Fruit fly (Drosophila melanogaster) whole organism, embryonic: ENCODE measurements around the gene CG4586.

ENCODE experiments used
- Blimp-1 ChIP-seq: fragments of 200-800 bp; sonication (Bioruptor generic); optimal IDR thresholded peaks from 3 replicates; lab custom pipeline; 2018; ENCODE audit warnings: missing biosample characterization, missing genetic modification characterization, mild to moderate bottlenecking, moderate library complexity, missing genetic modification reagents
- CG11504 ChIP-seq: fragments of 200-800 bp; sonication (Bioruptor generic); optimal IDR thresholded peaks from 3 replicates; lab custom pipeline; 2019; ENCODE audit warnings: missing biosample characterization, mild to moderate bottlenecking, missing genetic modification characterization, moderate library complexity
- CG12155 ChIP-seq: fragments of 200-800 bp; sonication (Bioruptor generic); optimal IDR thresholded peaks from 3 replicates; lab custom pipeline; 2016; ENCODE audit warnings: missing biosample characterization, missing genetic modification characterization
- CG12744 ChIP-seq: fragments of 200-800 bp; sonication (Bioruptor generic); optimal IDR thresholded peaks from 2 replicates; lab custom pipeline; 2016; ENCODE audit warnings: missing biosample characterization, missing genetic modification characterization
- CG1603 ChIP-seq: fragments of 200-800 bp; sonication (Bioruptor generic); optimal IDR thresholded peaks from 2 replicates; lab custom pipeline; 2019; ENCODE audit warnings: missing biosample characterization, mild to moderate bottlenecking, missing genetic modification characterization, moderate library complexity
- CG1647 ChIP-seq: fragments of 200-800 bp; sonication (Bioruptor generic); optimal IDR thresholded peaks from 3 replicates; lab custom pipeline; 2016; ENCODE audit warnings: missing biosample characterization, missing genetic modification characterization
- CG18619 ChIP-seq: fragments of 200-800 bp; sonication (Bioruptor generic); optimal IDR thresholded peaks from 3 replicates; lab custom pipeline; 2017; ENCODE audit warnings: missing biosample characterization, mild to moderate bottlenecking, missing genetic modification characterization
- CG2116 ChIP-seq: fragments of 200-800 bp; sonication (Bioruptor generic); optimal IDR thresholded peaks from 3 replicates; lab custom pipeline; 2018; ENCODE audit warnings: missing biosample characterization, mild to moderate bottlenecking, missing genetic modification characterization
- CG2129 ChIP-seq: fragments of 200-800 bp; sonication (Bioruptor generic); IDR thresholded peaks from 2 replicates; pipeline ENCODE4 v1.3.6; 2022; ENCODE audit warnings: missing biosample characterization, missing genetic modification characterization; ENCODE audit not compliant: partially characterized antibody
- CG2889 ChIP-seq: fragments of 200-800 bp; sonication (Bioruptor generic); IDR thresholded peaks from 3 replicates; pipeline ENCODE4 v1.3.6; 2022; ENCODE audit warnings: missing biosample characterization, missing genetic modification characterization
- CG30403 ChIP-seq: fragments of 200-800 bp; sonication (Bioruptor generic); optimal IDR thresholded peaks from 3 replicates; lab custom pipeline; 2016; ENCODE audit warnings: missing biosample characterization, missing genetic modification characterization
- CG31365 ChIP-seq: fragments of 200-800 bp; sonication (Bioruptor generic); optimal IDR thresholded peaks from 2 replicates; lab custom pipeline; 2018; ENCODE audit warnings: missing biosample characterization, mild to moderate bottlenecking, missing genetic modification characterization
- CG31441 ChIP-seq: fragments of 200-800 bp; sonication (Bioruptor generic); IDR thresholded peaks from 2 replicates; pipeline ENCODE4 v1.3.6; 2022; ENCODE audit warnings: missing biosample characterization, missing genetic modification characterization
- CG33557 ChIP-seq: fragments of 200-800 bp; sonication (Bioruptor generic); optimal IDR thresholded peaks from 2 replicates; lab custom pipeline; 2019; ENCODE audit warnings: missing biosample characterization, mild to moderate bottlenecking, missing genetic modification characterization, moderate library complexity
- CG3995 ChIP-seq: fragments of 200-800 bp; sonication (Bioruptor generic); optimal IDR thresholded peaks from 3 replicates; lab custom pipeline; 2016; ENCODE audit warnings: missing biosample characterization, missing genetic modification characterization
- CG8089 ChIP-seq: fragments of 200-800 bp; sonication (Bioruptor generic); optimal IDR thresholded peaks from 3 replicates; lab custom pipeline; 2016; ENCODE audit warnings: missing biosample characterization, missing genetic modification characterization
- CG8944 ChIP-seq: fragments of 200-800 bp; sonication (Bioruptor generic); optimal IDR thresholded peaks from 3 replicates; lab custom pipeline; 2016; ENCODE audit warnings: missing biosample characterization, missing genetic modification characterization
- CG9609 ChIP-seq: fragments of 200-800 bp; sonication (Bioruptor generic); optimal IDR thresholded peaks from 3 replicates; lab custom pipeline; 2016; ENCODE audit warnings: missing biosample characterization, missing genetic modification characterization
- CG9727 ChIP-seq: fragments of 200-800 bp; sonication (Bioruptor generic); optimal IDR thresholded peaks from 3 replicates; lab custom pipeline; 2017; ENCODE audit warnings: missing biosample characterization, mild to moderate bottlenecking, missing genetic modification characterization
- D19A ChIP-seq: fragments of 200-800 bp; optimal IDR thresholded peaks from 3 replicates; lab custom pipeline; 2019; ENCODE audit warnings: missing biosample characterization, mild to moderate bottlenecking, missing genetic modification characterization, moderate library complexity
- HLH3B ChIP-seq: fragments of 200-800 bp; sonication (Bioruptor generic); IDR thresholded peaks from 2 replicates; pipeline ENCODE4 v1.3.6; 2022; ENCODE audit warnings: missing biosample characterization, missing genetic modification characterization
- Hr3 ChIP-seq: fragments of 200-800 bp; sonication (Bioruptor generic); optimal IDR thresholded peaks from 3 replicates; lab custom pipeline; 2016; ENCODE audit warnings: missing biosample characterization, missing genetic modification characterization
- MTF-1 ChIP-seq: fragments of 200-800 bp; sonication (Bioruptor generic); optimal IDR thresholded peaks from 2 replicates; lab custom pipeline; 2018; ENCODE audit warnings: missing biosample characterization, mild to moderate bottlenecking, missing genetic modification characterization, borderline replicate concordance
- Med ChIP-seq: fragments of 200-800 bp; sonication (Bioruptor generic); peaks from one replicate; lab custom pipeline; 2016; ENCODE audit warnings: missing biosample characterization, missing genetic modification characterization, mild to moderate bottlenecking, inconsistent platforms, moderate library complexity
- Nf-YA ChIP-seq: fragments of 200-800 bp; sonication (Bioruptor generic); IDR thresholded peaks from 2 replicates; pipeline ENCODE4 v1.3.6; 2022; ENCODE audit warnings: missing biosample characterization, missing genetic modification characterization
- Rx ChIP-seq: fragments of 200-800 bp; sonication (Bioruptor generic); IDR thresholded peaks from 2 replicates; pipeline ENCODE4 v1.3.6; 2022; ENCODE audit warnings: missing biosample characterization, missing genetic modification characterization
- Sox100B ChIP-seq: fragments of 200-800 bp; sonication (Bioruptor generic); optimal IDR thresholded peaks from 3 replicates; lab custom pipeline; 2018; ENCODE audit warnings: missing biosample characterization, mild to moderate bottlenecking, missing genetic modification characterization
- Spps ChIP-seq: fragments of 200-800 bp; sonication (Bioruptor generic); optimal IDR thresholded peaks from 2 replicates; lab custom pipeline; 2018; ENCODE audit warnings: missing biosample characterization, mild to moderate bottlenecking, missing genetic modification characterization
- Trl ChIP-seq, 3 experiments: fragments of >200 bp in 2 of 3; fragments of 200-800 bp in 1 of 3; sonication (Bioruptor generic) in 1 of 3; optimal IDR thresholded peaks; 2 replicates in 1 of 3; 3 replicates in 2 of 3; lab custom pipeline; 2016 to 2017; ENCODE audit warnings: missing biosample characterization in 1 of 3, missing genetic modification characterization in 1 of 3
- Vsx1 ChIP-seq: fragments of 200-800 bp; sonication (Bioruptor generic); optimal IDR thresholded peaks from 2 replicates; lab custom pipeline; 2017; ENCODE audit warnings: missing biosample characterization, mild to moderate bottlenecking, missing genetic modification characterization, missing genetic modification reagents
- amos ChIP-seq: fragments of 200-800 bp; sonication (Bioruptor generic); IDR thresholded peaks from 2 replicates; pipeline ENCODE4 v1.3.6; 2022; ENCODE audit warnings: missing biosample characterization, missing genetic modification characterization; ENCODE audit not compliant: partially characterized antibody
- az2 ChIP-seq: fragments of 200-800 bp; sonication (Bioruptor generic); optimal IDR thresholded peaks from 3 replicates; lab custom pipeline; 2016; ENCODE audit warnings: missing biosample characterization, missing genetic modification characterization
- chm ChIP-seq: fragments of 200-800 bp; sonication (Bioruptor generic); IDR thresholded peaks from 2 replicates; pipeline ENCODE4 v1.3.6; 2022; ENCODE audit warnings: missing biosample characterization, missing genetic modification characterization
- crol ChIP-seq: fragments of 200-800 bp; sonication (Bioruptor generic); IDR thresholded peaks from 2 replicates; pipeline ENCODE4 v1.3.6; 2022; ENCODE audit warnings: missing biosample characterization, missing genetic modification characterization
- dimm ChIP-seq: fragments of 200-800 bp; sonication (Bioruptor generic); IDR thresholded peaks from 2 replicates; pipeline ENCODE4 v1.3.6; 2022; ENCODE audit warnings: missing biosample characterization, missing genetic modification characterization
- dmrt11E ChIP-seq: fragments of 200-800 bp; sonication (Bioruptor generic); optimal IDR thresholded peaks from 3 replicates; lab custom pipeline; 2018; ENCODE audit warnings: missing biosample characterization, mild to moderate bottlenecking, missing genetic modification characterization, moderate library complexity
- fd3F ChIP-seq: fragments of 200-800 bp; sonication (Bioruptor generic); optimal IDR thresholded peaks from 2 replicates; lab custom pipeline; 2018; ENCODE audit warnings: missing biosample characterization, mild to moderate bottlenecking, missing genetic modification characterization, moderate library complexity
- grau ChIP-seq: fragments of 200-800 bp; optimal IDR thresholded peaks from 3 replicates; lab custom pipeline; 2019; ENCODE audit warnings: missing biosample characterization, mild to moderate bottlenecking, missing genetic modification characterization, moderate library complexity
- inv ChIP-seq: fragments of 200-800 bp; sonication (Bioruptor generic); IDR thresholded peaks from 2 replicates; pipeline ENCODE4 v1.3.6; 2022; ENCODE audit warnings: missing biosample characterization, missing genetic modification characterization; ENCODE audit not compliant: partially characterized antibody
- kni ChIP-seq: fragments of 200-800 bp; sonication (Bioruptor generic); optimal IDR thresholded peaks from 3 replicates; lab custom pipeline; 2017; ENCODE audit warnings: mild to moderate bottlenecking, missing biosample characterization, missing genetic modification reagents, missing genetic modification characterization
- phol ChIP-seq: fragments of 200-800 bp; sonication (Bioruptor generic); optimal IDR thresholded peaks from 3 replicates; lab custom pipeline; 2018; ENCODE audit warnings: missing biosample characterization, mild to moderate bottlenecking, missing genetic modification characterization, moderate library complexity
- sens ChIP-seq: fragments of 200-800 bp; sonication (Bioruptor generic); peaks from one replicate; lab custom pipeline; 2016; ENCODE audit warnings: missing biosample characterization, missing genetic modification characterization
- shn ChIP-seq: fragments of 200-800 bp; sonication (Bioruptor generic); optimal IDR thresholded peaks from 3 replicates; lab custom pipeline; 2016; ENCODE audit warnings: missing biosample characterization, missing genetic modification characterization
- slp2 ChIP-seq: fragments of 200-800 bp; sonication (Bioruptor generic); optimal IDR thresholded peaks from 2 replicates; lab custom pipeline; 2016; ENCODE audit warnings: missing biosample characterization, missing genetic modification characterization
- stc ChIP-seq: fragments of 200-800 bp; sonication (Bioruptor generic); IDR thresholded peaks from 2 replicates; pipeline ENCODE4 v1.3.6; 2022; ENCODE audit warnings: missing biosample characterization, missing genetic modification characterization
- tap ChIP-seq: fragments of 200-800 bp; optimal IDR thresholded peaks from 3 replicates; lab custom pipeline; 2019; ENCODE audit warnings: missing biosample characterization, mild to moderate bottlenecking, missing genetic modification characterization, moderate library complexity
- tgo ChIP-seq: fragments of 200-800 bp; sonication (Bioruptor generic); IDR thresholded peaks from 3 replicates; pipeline ENCODE4 v1.3.6; 2022; ENCODE audit warnings: missing biosample characterization, missing genetic modification characterization
- tio ChIP-seq: fragments of 200-800 bp; sonication (Bioruptor generic); optimal IDR thresholded peaks from 2 replicates; lab custom pipeline; 2017; ENCODE audit warnings: missing biosample characterization, missing genetic modification characterization, inconsistent platforms
- tup ChIP-seq: fragments of 200-800 bp; sonication (Bioruptor generic); optimal IDR thresholded peaks from 2 replicates; lab custom pipeline; 2016; ENCODE audit warnings: missing biosample characterization, mild to moderate bottlenecking, missing genetic modification characterization, moderate library complexity
- zen ChIP-seq: fragments of 200-800 bp; sonication (Bioruptor generic); optimal IDR thresholded peaks from 3 replicates; lab custom pipeline; 2018; ENCODE audit warnings: missing biosample characterization, mild to moderate bottlenecking, missing genetic modification characterization, moderate library complexity

CG4586 gene

dm6 chrX:7000444-7001134, 30.9 kb downstream of the CG4586 start (continued):
- TF ChIP-seq kni (GFP tag; lab: Kevin White, UChicago) (no peak), az2 (GFP tag; lab: Kevin White, UChicago) (no peak), tio (GFP tag; lab: Kevin White, UChicago) (peak; percentile 30), tap (tag; lab: Kevin White, UChicago) (no peak), CG33557 (GFP tag; lab: Kevin White, UChicago) (no peak), CG1647 (GFP tag; lab: Kevin White, UChicago) (no peak), dimm (GFP tag; lab: Robert Waterston, UW) (no peak), fd3F (GFP tag; lab: Kevin White, UChicago) (no peak), inv (GFP tag; lab: Robert Waterston, UW) (no peak), Blimp-1 (GFP tag; lab: Kevin White, UChicago) (no peak), sens (peak; percentile 81), Nf-YA (GFP tag; lab: Robert Waterston, UW) (no peak), phol (peak; percentile 41), Trl (optimal IDR thresholded peaks at IDR 0.05; lab: Kevin White, UChicago) (peak; percentile 31 to 43), Trl (GFP tag; optimal IDR thresholded peaks at IDR 0.05; lab: Kevin White, UChicago) (no peak), Rx (GFP tag; lab: Robert Waterston, UW) (no peak), tgo (GFP tag; lab: Robert Waterston, UW) (no peak), grau (tag; lab: Kevin White, UChicago) (no peak), CG8089 (GFP tag; lab: Kevin White, UChicago) (no peak), CG31365 (no peak), CG2129 (GFP tag; lab: Robert Waterston, UW) (no peak), shn (GFP tag; lab: Kevin White, UChicago) (peak; percentile 37), CG8944 (GFP tag; lab: Kevin White, UChicago) (no peak), CG12744 (GFP tag; lab: Kevin White, UChicago) (no peak), Med (GFP tag; lab: Kevin White, UChicago) (no peak), D19A (tag; lab: Kevin White, UChicago) (peak; percentile 65), CG11504 (peak; percentile 53), CG31441 (GFP tag; lab: Robert Waterston, UW) (no peak), Hr3 (GFP tag; lab: Kevin White, UChicago) (peak; percentile 42), zen (tag; lab: Kevin White, UChicago) (no peak), CG9727 (GFP tag; lab: Kevin White, UChicago) (peak; percentile 64), slp2 (GFP tag; lab: Kevin White, UChicago) (no peak), CG30403 (GFP tag; lab: Kevin White, UChicago) (peak; percentile 65), CG2889 (no peak), Spps (tag; lab: Kevin White, UChicago) (no peak), amos (GFP tag; lab: Robert Waterston, UW) (no peak), Sox100B (GFP tag; lab: Kevin White, UChicago) (peak; percentile 59), crol (GFP tag; lab: Robert Waterston, UW) (0 out of 2 replicates have a peak, but pooled peaks have one; percentile 19), CG12155 (peak; percentile 43), CG18619 (GFP tag; lab: Kevin White, UChicago) (no peak), dmrt11E (tag; lab: Kevin White, UChicago) (peak; percentile 33), Vsx1 (GFP tag; lab: Kevin White, UChicago) (no peak), stc (GFP tag; lab: Robert Waterston, UW) (0 out of 2 replicates have a peak, but pooled peaks have one; percentile 11), MTF-1 (no peak), chm (GFP tag; lab: Robert Waterston, UW) (no peak), CG1603 (tag; lab: Kevin White, UChicago) (peak; percentile 8), CG3995 (GFP tag; lab: Kevin White, UChicago) (no peak), tup (no peak), CG2116 (GFP tag; lab: Kevin White, UChicago) (no peak), HLH3B (GFP tag; lab: Robert Waterston, UW) (no peak), CG9609 (no peak)
